Worm (Caenorhabditis elegans): ENCODE data around the gene clec-54.

DNA sequence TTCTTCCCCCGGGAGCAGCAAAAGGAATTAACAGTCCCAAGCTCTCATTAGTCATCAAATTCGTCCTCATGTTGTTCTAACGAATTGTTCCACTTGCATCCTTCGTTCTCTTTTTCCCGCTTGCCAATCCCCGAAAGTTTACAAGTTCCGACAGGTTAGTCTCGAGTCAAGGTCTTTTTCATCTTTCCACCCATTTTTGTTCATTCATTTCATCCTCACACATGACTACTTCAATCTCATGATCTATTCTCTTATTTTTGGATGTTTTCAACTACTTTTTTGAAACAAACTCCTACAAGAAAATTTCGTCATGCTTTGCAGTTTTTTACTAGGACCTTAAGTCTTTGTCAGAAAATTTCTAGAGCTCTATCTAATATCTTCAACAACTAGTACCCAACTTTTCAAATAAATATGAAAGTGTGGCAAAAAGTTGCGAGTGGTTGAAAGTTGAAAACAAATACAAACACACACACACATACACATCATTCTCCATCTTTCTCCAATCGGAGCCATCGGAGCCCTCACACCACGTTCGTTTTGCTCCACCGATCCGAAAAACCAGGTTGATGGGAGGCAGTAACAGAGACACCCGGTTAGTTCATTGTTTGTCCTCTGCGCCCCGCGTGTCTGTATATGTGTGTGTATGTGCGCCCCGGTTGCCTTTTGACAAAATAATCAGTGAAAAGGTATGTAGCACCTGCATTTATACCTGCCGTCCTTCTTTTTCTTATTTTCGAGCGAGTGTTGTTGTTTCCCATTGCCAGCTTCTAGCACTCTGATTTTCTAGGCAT lies 22.6 kb downstream of the clec-54 start:
- no peak for TF ChIP-seq ref-1 (GFP tag; conservative IDR thresholded peaks at IDR 0.05)
- TF ChIP-seq tab-1 (GFP tag; IDR thresholded peaks at IDR 0.05) = no peak
- no peak for TF ChIP-seq flt-1 (GFP tag; IDR thresholded peaks at IDR 0.05)
- TF ChIP-seq ztf-23 (GFP tag; IDR thresholded peaks at IDR 0.05) = no peak
- no peak for TF ChIP-seq cog-1 (tag; optimal IDR thresholded peaks at IDR 0.05)
